Worm (Caenorhabditis elegans): ENCODE results near the gene F52H3.11.

- TF ChIP-seq ZK546.5 (tag; optimal IDR thresholded peaks at IDR 0.05) (no peak), fkh-10 (GFP tag; optimal IDR thresholded peaks at IDR 0.05) (no peak), ama-1 (optimal IDR thresholded peaks at IDR 0.05) (no peak), ceh-9 (tag; optimal IDR thresholded peaks at IDR 0.05) (no peak), elt-3 (tag; optimal IDR thresholded peaks at IDR 0.05) (no peak), elt-1 (tag; optimal IDR thresholded peaks at IDR 0.05) (no peak), unc-39 (tag; optimal IDR thresholded peaks at IDR 0.05) (no peak), zag-1 (tag; optimal IDR thresholded peaks at IDR 0.05) (no peak), nhr-77 (tag; optimal IDR thresholded peaks at IDR 0.05) (no peak), nhr-237 (tag; optimal IDR thresholded peaks at IDR 0.05) (no peak), lin-15B (tag; optimal IDR thresholded peaks at IDR 0.05) (no peak)
Measured at ce11 chrII:10029890-10030289, 15.1 kb downstream of the F52H3.11 start, which contains the start of gene ttc-36.
